Worm (Caenorhabditis elegans) whole organism, young adult: Measurements from ENCODE around the gene sra-9.

Experiments
- F23B12.7 ChIP-seq: sonication (generic microtip); optimal IDR thresholded peaks from 2 replicates; lab custom pipeline; 2017; ENCODE audit warnings: missing genetic modification characterization, mild to moderate bottlenecking, missing compliant biosample characterization, antibody characterized with exemption, moderate library complexity; ENCODE audit not compliant: insufficient read depth
- F33H1.4 ChIP-seq: fragments of 200-800 bp; sonication (Bioruptor generic); IDR thresholded peaks from 2 replicates; pipeline ENCODE4 v1.3.6; 2022; ENCODE audit warnings: missing genetic modification reagents, missing genetic modification characterization, missing compliant biosample characterization
- F37B4.10 ChIP-seq: fragments of 200-800 bp; sonication (Bioruptor generic); IDR thresholded peaks from 2 replicates; pipeline ENCODE4 v1.3.6; 2022; ENCODE audit warnings: missing genetic modification characterization, missing compliant biosample characterization
- F49E8.2 ChIP-seq: sonication (generic microtip); optimal IDR thresholded peaks from 3 replicates; lab custom pipeline; 2017; ENCODE audit warnings: missing genetic modification characterization, mild to moderate bottlenecking, missing compliant biosample characterization, antibody characterized with exemption, moderate library complexity; ENCODE audit not compliant: insufficient read depth
- F57C9.4 ChIP-seq: sonication (generic microtip); optimal IDR thresholded peaks from 2 replicates; lab custom pipeline; 2017; ENCODE audit warnings: mild to moderate bottlenecking, missing genetic modification characterization, missing compliant biosample characterization
- K12H6.12 ChIP-seq: fragments of 200-800 bp; sonication (Bioruptor generic); optimal IDR thresholded peaks from 2 replicates; lab custom pipeline; 2018; ENCODE audit warnings: mild to moderate bottlenecking, missing genetic modification characterization, missing compliant biosample characterization
- Y53G8AR.9 ChIP-seq: fragments of 200-800 bp; sonication (Bioruptor generic); conservative IDR thresholded peaks from 2 replicates; pipeline ENCODE4 v1.3.6; 2022; ENCODE audit warnings: missing genetic modification reagents, missing genetic modification characterization, missing compliant biosample characterization
- Y56A3A.18 ChIP-seq: fragments of 200-800 bp; sonication (Bioruptor generic); IDR thresholded peaks from 2 replicates; pipeline ENCODE4 v1.3.6; 2022; ENCODE audit warnings: missing genetic modification reagents, missing genetic modification characterization, missing compliant biosample characterization
- Y67H2A.10 ChIP-seq: fragments of 200-800 bp; sonication (Bioruptor generic); conservative IDR thresholded peaks from 2 replicates; pipeline ENCODE4 v1.3.6; 2022; ENCODE audit warnings: missing genetic modification reagents, missing genetic modification characterization, missing compliant biosample characterization
- Y79H2A.3 ChIP-seq: fragments of 200-800 bp; sonication (Bioruptor generic); conservative IDR thresholded peaks from 2 replicates; pipeline ENCODE4 v1.3.6; 2022; ENCODE audit warnings: missing genetic modification reagents, missing genetic modification characterization, missing compliant biosample characterization
- Y95B8A.8 ChIP-seq: fragments of 200-800 bp; sonication (Bioruptor generic); IDR thresholded peaks from 2 replicates; pipeline ENCODE4 v1.3.6; 2022; ENCODE audit warnings: missing genetic modification reagents, missing genetic modification characterization, missing compliant biosample characterization
- ZK185.1 ChIP-seq: sonication (generic microtip); optimal IDR thresholded peaks from 2 replicates; lab custom pipeline; 2016; ENCODE audit warnings: mild to moderate bottlenecking, missing genetic modification characterization, missing compliant biosample characterization; ENCODE audit not compliant: poor library complexity, severe bottlenecking
- akir-1 ChIP-seq: fragments of 200-800 bp; sonication (Bioruptor generic); optimal IDR thresholded peaks from 2 replicates; lab custom pipeline; 2018; ENCODE audit warnings: mild to moderate bottlenecking, missing genetic modification characterization, moderate library complexity, missing compliant biosample characterization
- attf-5 ChIP-seq: fragments of 200-800 bp; sonication (Bioruptor generic); optimal IDR thresholded peaks from 2 replicates; lab custom pipeline; 2018; ENCODE audit warnings: mild to moderate bottlenecking, missing genetic modification characterization, missing compliant biosample characterization
- ccch-3 ChIP-seq: fragments of 200-800 bp; sonication (Bioruptor generic); optimal IDR thresholded peaks from 2 replicates; lab custom pipeline; 2018; ENCODE audit warnings: mild to moderate bottlenecking, missing genetic modification characterization, missing compliant biosample characterization
- ceh-40 ChIP-seq: fragments of 200-800 bp; sonication (Bioruptor generic); IDR thresholded peaks from 2 replicates; pipeline ENCODE4 v1.3.6; 2022; ENCODE audit warnings: missing genetic modification characterization, missing compliant biosample characterization
- ceh-58 ChIP-seq: fragments of 200-800 bp; sonication (Bioruptor generic); IDR thresholded peaks from 2 replicates; pipeline ENCODE4 v1.3.6; 2022; ENCODE audit warnings: missing genetic modification characterization, missing compliant biosample characterization
- ceh-91 ChIP-seq: fragments of 200-800 bp; sonication (Bioruptor generic); IDR thresholded peaks from 2 replicates; pipeline ENCODE4 v1.3.6; 2022; ENCODE audit warnings: missing genetic modification reagents, missing genetic modification characterization, missing compliant biosample characterization
- chd-7 ChIP-seq: sonication (generic microtip); optimal IDR thresholded peaks from 2 replicates; lab custom pipeline; 2016; ENCODE audit warnings: mild to moderate bottlenecking, missing genetic modification characterization, moderate library complexity, missing compliant biosample characterization
- dox-1 ChIP-seq: fragments of 200-800 bp; sonication (Bioruptor generic); IDR thresholded peaks from 2 replicates; pipeline ENCODE4 v1.3.6; 2022; ENCODE audit warnings: missing genetic modification reagents, missing genetic modification characterization, missing compliant biosample characterization
- dpff-1 ChIP-seq: sonication (generic microtip); optimal IDR thresholded peaks from 2 replicates; lab custom pipeline; 2017; ENCODE audit warnings: mild to moderate bottlenecking, missing genetic modification characterization, missing compliant biosample characterization
- egrh-3 ChIP-seq: fragments of 200-800 bp; sonication (Bioruptor generic); IDR thresholded peaks from 2 replicates; pipeline ENCODE4 v1.3.6; 2022; ENCODE audit warnings: missing genetic modification reagents, missing genetic modification characterization, missing compliant biosample characterization
- ekl-4 ChIP-seq: fragments of 200-800 bp; sonication (Bioruptor generic); IDR thresholded peaks from 2 replicates; pipeline ENCODE4 v1.3.6; 2022; ENCODE audit warnings: missing genetic modification reagents, missing genetic modification characterization, missing compliant biosample characterization
- fkh-3 ChIP-seq: sonication (generic microtip); optimal IDR thresholded peaks from 2 replicates; lab custom pipeline; 2016; ENCODE audit warnings: mild to moderate bottlenecking, missing genetic modification characterization, missing compliant biosample characterization
- hlh-26 ChIP-seq: fragments of 200-800 bp; sonication (Bioruptor generic); conservative IDR thresholded peaks from 2 replicates; pipeline ENCODE4 v1.3.6; 2022; ENCODE audit warnings: missing genetic modification reagents, missing genetic modification characterization, missing compliant biosample characterization
- hmg-1.2 ChIP-seq: fragments of 200-800 bp; sonication (Bioruptor generic); IDR thresholded peaks from 2 replicates; pipeline ENCODE4 v1.3.6; 2022; ENCODE audit warnings: missing genetic modification reagents, missing genetic modification characterization, missing compliant biosample characterization
- lag-1 ChIP-seq: fragments of 200-800 bp; sonication (Bioruptor generic); IDR thresholded peaks from 2 replicates; pipeline ENCODE4 v1.3.6; 2022; ENCODE audit warnings: missing genetic modification reagents, missing genetic modification characterization, missing compliant biosample characterization
- lin-40 ChIP-seq: sonication (generic microtip); optimal IDR thresholded peaks from 2 replicates; lab custom pipeline; 2016; ENCODE audit warnings: missing genetic modification characterization, mild to moderate bottlenecking, missing compliant biosample characterization, missing genotype, missing genetic modification reagents
- lin-54 ChIP-seq: fragments of 200-800 bp; sonication (Bioruptor generic); optimal IDR thresholded peaks from 2 replicates; lab custom pipeline; 2018; ENCODE audit warnings: mild to moderate bottlenecking, missing genetic modification characterization, missing compliant biosample characterization
- lir-1 ChIP-seq: fragments of 200-800 bp; sonication (Bioruptor generic); conservative IDR thresholded peaks from 2 replicates; pipeline ENCODE4 v1.3.6; 2022; ENCODE audit warnings: missing genetic modification reagents, missing genetic modification characterization, missing compliant biosample characterization
- lsl-1 ChIP-seq: fragments of 200-800 bp; sonication (Bioruptor generic); optimal IDR thresholded peaks from 2 replicates; lab custom pipeline; 2018; ENCODE audit warnings: mild to moderate bottlenecking, missing genetic modification characterization, moderate library complexity, missing compliant biosample characterization
- madf-6 ChIP-seq: fragments of 200-800 bp; sonication (Bioruptor generic); IDR thresholded peaks from 2 replicates; pipeline ENCODE4 v1.3.6; 2022; ENCODE audit warnings: missing genetic modification reagents, missing genetic modification characterization, missing compliant biosample characterization
- madf-8 ChIP-seq: fragments of 200-800 bp; sonication (Bioruptor generic); conservative IDR thresholded peaks from 2 replicates; pipeline ENCODE4 v1.3.6; 2022; ENCODE audit warnings: missing genetic modification reagents, missing genetic modification characterization, missing compliant biosample characterization
- mel-28 ChIP-seq: sonication (generic microtip); optimal IDR thresholded peaks from 2 replicates; lab custom pipeline; 2016; ENCODE audit warnings: borderline replicate concordance, mild to moderate bottlenecking, missing genetic modification characterization, missing compliant biosample characterization
- mxl-1 ChIP-seq: sonication (generic microtip); optimal IDR thresholded peaks from 2 replicates; lab custom pipeline; 2016; ENCODE audit warnings: missing genetic modification characterization, missing compliant biosample characterization
- nhr-120 ChIP-seq: fragments of 200-800 bp; sonication (Bioruptor generic); IDR thresholded peaks from 2 replicates; pipeline ENCODE4 v1.3.6; 2022; ENCODE audit warnings: missing genetic modification characterization, missing compliant biosample characterization
- nhr-80 ChIP-seq: sonication (generic microtip); optimal IDR thresholded peaks from 2 replicates; lab custom pipeline; 2016; ENCODE audit warnings: missing genetic modification characterization, missing compliant biosample characterization
- rpc-1 ChIP-seq, 2 experiments: fragments of 150-350 bp in 1 of 2; sonication (generic microtip) in 1 of 2; optimal IDR thresholded peaks; 2 replicates each; lab custom pipeline; 2014 to 2018; ENCODE audit warnings: missing biosample characterization in 1 of 2, missing genetic modification characterization in 1 of 2, missing genetic modification reagents in 1 of 2, missing genotype in 1 of 2
- sdz-38 ChIP-seq: sonication (generic microtip); optimal IDR thresholded peaks from 2 replicates; lab custom pipeline; 2016; ENCODE audit warnings: missing genotype, missing genetic modification characterization, missing compliant biosample characterization
- snpc-4 ChIP-seq, 5 experiments: fragments of 150-350 bp in 1 of 5; sonication (generic microtip) in 4 of 5; optimal IDR thresholded peaks; 2 replicates each; lab custom pipeline; 2014 to 2018; ENCODE audit warnings: missing genetic modification characterization in 5 of 5, missing biosample characterization in 3 of 5, antibody characterized with exemption in 2 of 5, mild to moderate bottlenecking in 2 of 5, missing compliant biosample characterization in 2 of 5, missing genotype in 2 of 5, moderate library complexity in 2 of 5, missing genetic modification reagents in 1 of 5
- somi-1 ChIP-seq: fragments of 200-800 bp; sonication (Bioruptor generic); optimal IDR thresholded peaks from 2 replicates; lab custom pipeline; 2018; ENCODE audit warnings: mild to moderate bottlenecking, missing genetic modification characterization, missing compliant biosample characterization
- tbp1 ChIP-seq: fragments of 200-800 bp; sonication (Bioruptor generic); optimal IDR thresholded peaks from 2 replicates; lab custom pipeline; 2018; ENCODE audit warnings: mild to moderate bottlenecking, missing genetic modification characterization, missing compliant biosample characterization
- tlf-1 ChIP-seq: fragments of 200-800 bp; sonication (Bioruptor generic); optimal IDR thresholded peaks from 2 replicates; lab custom pipeline; 2018; ENCODE audit warnings: mild to moderate bottlenecking, missing genetic modification characterization, missing compliant biosample characterization
- zim-3 ChIP-seq: sonication (generic microtip); optimal IDR thresholded peaks from 2 replicates; lab custom pipeline; 2017; ENCODE audit warnings: mild to moderate bottlenecking, missing genetic modification characterization, moderate library complexity, missing compliant biosample characterization
- ztf-22 ChIP-seq: fragments of 200-800 bp; sonication (Bioruptor generic); optimal IDR thresholded peaks from 2 replicates; lab custom pipeline; 2018; ENCODE audit warnings: mild to moderate bottlenecking, missing genetic modification characterization, moderate library complexity, missing compliant biosample characterization
- ztf-25 ChIP-seq: fragments of 200-800 bp; sonication (Bioruptor generic); IDR thresholded peaks from 2 replicates; pipeline ENCODE4 v1.3.6; 2022; ENCODE audit warnings: missing genetic modification reagents, missing genetic modification characterization, missing compliant biosample characterization
- ztf-26 ChIP-seq: sonication (generic microtip); optimal IDR thresholded peaks from 2 replicates; lab custom pipeline; 2017; ENCODE audit warnings: missing genetic modification characterization, missing compliant biosample characterization

sra-9 gene

DNA sequence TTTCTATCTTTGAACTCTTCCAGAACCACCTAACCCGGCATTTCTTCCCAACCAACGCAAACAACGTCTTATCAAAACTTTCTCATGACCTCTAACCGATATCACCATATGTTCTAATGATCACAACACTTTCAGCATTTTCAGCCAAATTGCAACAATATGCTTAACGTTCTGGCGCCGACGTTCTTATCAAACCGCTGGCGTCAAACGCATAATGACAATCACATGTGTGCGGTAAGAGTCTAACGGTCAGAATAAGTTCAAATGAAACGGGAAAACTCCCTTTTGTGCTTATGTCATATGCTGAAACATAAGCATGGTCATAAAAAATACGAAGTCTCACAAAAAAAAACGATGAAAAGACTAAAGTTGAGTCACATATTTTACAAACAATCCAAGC is 31.2 kb upstream of the sra-9 start (continued):
- no peak for TF ChIP-seq ccch-3 (GFP tag; lab: Kevin White, UChicago)
- no peak for TF ChIP-seq ceh-58 (GFP tag; lab: Robert Waterston, UW)

ce11 chrII:9501955-9502354 is 30.2 kb upstream of the sra-9 start:
- TF ChIP-seq tbp1 (peak; percentile 27), attf-5 (peak; percentile 40), Y79H2A.3 (GFP tag; lab: Robert Waterston, UW) (no peak), chd-7 (tag; lab: Kevin White, UChicago) (no peak), egrh-3 (no peak), nhr-120 (no peak), F49E8.2 (tag; lab: Kevin White, UChicago) (no peak), rpc-1 (optimal IDR thresholded peaks at IDR 0.05; lab: Kevin White, UChicago) (no peak), rpc-1 (tag; optimal IDR thresholded peaks at IDR 0.05; lab: Kevin White, UChicago) (no peak), Y95B8A.8 (no peak), hmg-1.2 (GFP tag; lab: Robert Waterston, UW) (no peak), lag-1 (GFP tag; lab: Robert Waterston, UW) (no peak), F57C9.4 (no peak), tlf-1 (GFP tag; lab: Kevin White, UChicago) (peak; percentile 71), ztf-25 (GFP tag; lab: Robert Waterston, UW) (no peak), lsl-1 (GFP tag; lab: Kevin White, UChicago) (no peak), ceh-40 (GFP tag; lab: Robert Waterston, UW) (no peak), madf-6 (GFP tag; lab: Robert Waterston, UW) (no peak), madf-8 (GFP tag; lab: Robert Waterston, UW) (no peak), nhr-80 (tag; lab: Kevin White, UChicago) (peak; percentile 90), K12H6.12 (no peak), mel-28 (tag; lab: Kevin White, UChicago) (no peak), Y67H2A.10 (GFP tag; lab: Robert Waterston, UW) (no peak), F37B4.10 (GFP tag; lab: Robert Waterston, UW) (no peak), somi-1 (GFP tag; lab: Kevin White, UChicago) (no peak), mxl-1 (tag; lab: Kevin White, UChicago) (no peak), fkh-3 (tag; lab: Kevin White, UChicago) (no peak), hlh-26 (GFP tag; lab: Robert Waterston, UW) (no peak), Y56A3A.18 (GFP tag; lab: Robert Waterston, UW) (no peak), ztf-22 (GFP tag; lab: Kevin White, UChicago) (peak; percentile 69), sdz-38 (tag; lab: Kevin White, UChicago) (no peak), lir-1 (GFP tag; lab: Robert Waterston, UW) (no peak), ZK185.1 (tag; lab: Kevin White, UChicago) (no peak), dpff-1 (no peak), ekl-4 (GFP tag; lab: Robert Waterston, UW) (no peak), lin-40 (no peak), ceh-91 (GFP tag; lab: Robert Waterston, UW) (no peak), lin-54 (GFP tag; lab: Kevin White, UChicago) (no peak), ztf-26 (tag; lab: Kevin White, UChicago) (no peak), F23B12.7 (tag; lab: Kevin White, UChicago) (no peak), akir-1 (GFP tag; lab: Kevin White, UChicago) (no peak), F33H1.4 (no peak), Y53G8AR.9 (GFP tag; lab: Robert Waterston, UW) (no peak), snpc-4 (GFP tag; optimal IDR thresholded peaks at IDR 0.05; lab: Kevin White, UChicago) (no peak), snpc-4 (tag; optimal IDR thresholded peaks at IDR 0.05; lab: Kevin White, UChicago) (no peak), dox-1 (GFP tag; lab: Robert Waterston, UW) (0 out of 2 replicates have a peak, but pooled peaks have one; percentile 20), zim-3 (tag; lab: Kevin White, UChicago) (no peak), ceh-58 (GFP tag; lab: Robert Waterston, UW) (no peak)
